Worm (Caenorhabditis elegans) whole organism, L2 larva: ENCODE data around the gene str-193.

Experiments
- F13H6.1 ChIP-seq: sonication (generic microtip); optimal IDR thresholded peaks from 2 replicates; lab custom pipeline; 2016; ENCODE audit warnings: missing genetic modification characterization, missing compliant biosample characterization
- R02D3.7 ChIP-seq: fragments of 150-350 bp; optimal IDR thresholded peaks from 2 replicates; lab custom pipeline; 2014; ENCODE audit warnings: missing biosample characterization, missing genetic modification characterization
- Y55F3AM.14 ChIP-seq: fragments of 200-800 bp; sonication (Bioruptor generic); optimal IDR thresholded peaks from 2 replicates; lab custom pipeline; 2018; ENCODE audit warnings: mild to moderate bottlenecking, missing genetic modification characterization, missing compliant biosample characterization
- alr-1 ChIP-seq: fragments of 150-350 bp; optimal IDR thresholded peaks from 2 replicates; lab custom pipeline; 2014; ENCODE audit warnings: missing biosample characterization, missing genetic modification characterization
- aly-2 ChIP-seq: fragments of 150-350 bp; optimal IDR thresholded peaks from 2 replicates; lab custom pipeline; 2014; ENCODE audit warnings: missing biosample characterization, missing genetic modification characterization
- ama-1 ChIP-seq: fragments of 150-350 bp; optimal IDR thresholded peaks from 2 replicates; lab custom pipeline; 2018; ENCODE audit warnings: inconsistent platforms
- ceh-16 ChIP-seq: fragments of 150-350 bp; optimal IDR thresholded peaks from 2 replicates; lab custom pipeline; 2014; ENCODE audit warnings: missing biosample characterization, missing genetic modification characterization
- ceh-82 ChIP-seq: fragments of 150-350 bp; optimal IDR thresholded peaks from 2 replicates; lab custom pipeline; 2014; ENCODE audit warnings: missing biosample characterization, missing genetic modification characterization
- dmd-4 ChIP-seq: sonication (generic microtip); optimal IDR thresholded peaks from 2 replicates; lab custom pipeline; 2017; ENCODE audit warnings: missing biosample characterization, missing genetic modification characterization
- egl-27 ChIP-seq: sonication (generic microtip); optimal IDR thresholded peaks from 3 replicates; lab custom pipeline; 2017; ENCODE audit warnings: missing biosample characterization, missing genetic modification reagents, missing genetic modification characterization
- elt-1 ChIP-seq: fragments of 150-350 bp; optimal IDR thresholded peaks from 2 replicates; lab custom pipeline; 2014; ENCODE audit warnings: missing biosample characterization, missing genetic modification characterization
- gmeb-1 ChIP-seq: fragments of 150-350 bp; optimal IDR thresholded peaks from 2 replicates; lab custom pipeline; 2014; ENCODE audit warnings: missing biosample characterization, missing genetic modification characterization
- lin-11 ChIP-seq: fragments of 150-350 bp; sonication (generic microtip); optimal IDR thresholded peaks from 2 replicates; lab custom pipeline; 2014; ENCODE audit warnings: missing biosample characterization, missing genetic modification characterization, inconsistent platforms, mixed read lengths
- lin-13 ChIP-seq: fragments of 150-350 bp; optimal IDR thresholded peaks from 2 replicates; lab custom pipeline; 2014; ENCODE audit warnings: missing biosample characterization, missing genetic modification reagents, missing genetic modification characterization
- lin-39 ChIP-seq: fragments of 150-350 bp; optimal IDR thresholded peaks from 2 replicates; lab custom pipeline; 2014; ENCODE audit warnings: missing biosample characterization, missing genetic modification reagents, missing genetic modification characterization
- mab-5 ChIP-seq: fragments of 150-350 bp; optimal IDR thresholded peaks from 2 replicates; lab custom pipeline; 2014; ENCODE audit warnings: missing biosample characterization, missing genetic modification characterization
- mbf-1 ChIP-seq: sonication (generic microtip); optimal IDR thresholded peaks from 2 replicates; lab custom pipeline; 2017; ENCODE audit warnings: missing biosample characterization, missing genetic modification characterization
- mdl-1 ChIP-seq, 2 experiments: fragments of 150-350 bp in 1 of 2; sonication (generic microtip) in 1 of 2; optimal IDR thresholded peaks; 2 replicates each; lab custom pipeline; 2017; ENCODE audit warnings: missing biosample characterization in 2 of 2, missing genetic modification characterization in 2 of 2
- nhr-10 ChIP-seq: sonication (generic microtip); optimal IDR thresholded peaks from 2 replicates; lab custom pipeline; 2017; ENCODE audit warnings: missing biosample characterization, missing genetic modification characterization
- nhr-12 ChIP-seq: fragments of 150-350 bp; optimal IDR thresholded peaks from 2 replicates; lab custom pipeline; 2014; ENCODE audit warnings: missing biosample characterization, missing genetic modification characterization
- nhr-129 ChIP-seq: fragments of 150-350 bp; optimal IDR thresholded peaks from 2 replicates; lab custom pipeline; 2014; ENCODE audit warnings: missing biosample characterization, missing genetic modification characterization
- nhr-21 ChIP-seq: fragments of 150-350 bp; optimal IDR thresholded peaks from 2 replicates; lab custom pipeline; 2014; ENCODE audit warnings: missing biosample characterization, missing genetic modification characterization
- nhr-23 ChIP-seq: fragments of 150-350 bp; optimal IDR thresholded peaks from 2 replicates; lab custom pipeline; 2014; ENCODE audit warnings: missing biosample characterization, missing genetic modification reagents, missing genetic modification characterization
- nhr-6 ChIP-seq: fragments of 150-350 bp; optimal IDR thresholded peaks from 2 replicates; lab custom pipeline; 2014; ENCODE audit warnings: missing biosample characterization, missing genetic modification characterization
- nhr-77 ChIP-seq: fragments of 150-350 bp; optimal IDR thresholded peaks from 2 replicates; lab custom pipeline; 2014; ENCODE audit warnings: missing biosample characterization, missing genetic modification characterization
- peb-1 ChIP-seq: fragments of 150-350 bp; optimal IDR thresholded peaks from 2 replicates; lab custom pipeline; 2014; ENCODE audit warnings: missing biosample characterization, missing genetic modification characterization
- sem-4 ChIP-seq: fragments of 150-350 bp; optimal IDR thresholded peaks from 2 replicates; lab custom pipeline; 2014; ENCODE audit warnings: missing biosample characterization, missing genetic modification reagents, missing genetic modification characterization
- skn-1 ChIP-seq: sonication (generic microtip); optimal IDR thresholded peaks from 2 replicates; lab custom pipeline; 2017; ENCODE audit warnings: missing biosample characterization, missing genetic modification characterization
- sma-3 ChIP-seq: sonication (generic microtip); optimal IDR thresholded peaks from 2 replicates; lab custom pipeline; 2016; ENCODE audit warnings: missing genetic modification reagents, missing genetic modification characterization, missing compliant biosample characterization
- sma-9 ChIP-seq, 2 experiments: fragments of 150-350 bp in 1 of 2; sonication (generic microtip) in 1 of 2; optimal IDR thresholded peaks; 2 replicates each; lab custom pipeline; 2014 to 2016; ENCODE audit warnings: missing genetic modification characterization in 2 of 2, mild to moderate bottlenecking in 1 of 2, missing biosample characterization in 1 of 2, missing compliant biosample characterization in 1 of 2, missing genetic modification reagents in 1 of 2, moderate library complexity in 1 of 2
- snpc-4 ChIP-seq: fragments of 150-350 bp; optimal IDR thresholded peaks from 2 replicates; lab custom pipeline; 2014; ENCODE audit warnings: missing biosample characterization, missing genetic modification characterization
- unc-39 ChIP-seq: fragments of 150-350 bp; optimal IDR thresholded peaks from 2 replicates; lab custom pipeline; 2014; ENCODE audit warnings: missing biosample characterization, missing genetic modification characterization
- unc-55 ChIP-seq: fragments of 150-350 bp; sonication (generic microtip); optimal IDR thresholded peaks from 3 replicates; lab custom pipeline; 2014; ENCODE audit warnings: missing biosample characterization, missing genetic modification reagents, missing genetic modification characterization
- zag-1 ChIP-seq: fragments of 150-350 bp; optimal IDR thresholded peaks from 2 replicates; lab custom pipeline; 2014; ENCODE audit warnings: missing biosample characterization, missing genetic modification characterization
- ztf-1 ChIP-seq: fragments of 200-800 bp; sonication (Bioruptor generic); conservative IDR thresholded peaks from 2 replicates; pipeline ENCODE4 v1.3.6; 2022; ENCODE audit warnings: missing genetic modification characterization, missing compliant biosample characterization

The str-193 gene

DNA sequence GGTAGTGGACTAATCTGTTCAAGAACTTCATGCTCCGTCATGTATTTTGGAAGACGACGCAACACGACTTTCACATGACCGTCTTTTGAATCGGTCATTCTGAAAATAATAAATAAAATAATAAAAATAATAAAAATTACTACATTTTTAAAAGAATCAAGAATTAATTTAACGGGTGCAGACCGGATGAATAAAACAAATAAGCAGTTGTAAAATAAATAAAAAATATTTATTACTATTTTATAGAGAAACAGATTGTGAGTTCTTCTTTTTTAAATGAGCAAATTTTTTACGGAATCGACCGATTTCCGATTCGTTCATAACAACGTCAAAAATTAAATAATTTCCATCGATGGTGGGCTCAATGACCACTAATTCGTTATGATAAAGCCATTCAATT lies 44.0 kb downstream of the str-193 start, which contains the start of gene smg-4:
Gene smg-4 (minus strand): TSS at position 101 of the 400 bp plus-strand sequence.
- TF ChIP-seq peb-1 (tag; lab: Kevin White, UChicago) = no peak

DNA sequence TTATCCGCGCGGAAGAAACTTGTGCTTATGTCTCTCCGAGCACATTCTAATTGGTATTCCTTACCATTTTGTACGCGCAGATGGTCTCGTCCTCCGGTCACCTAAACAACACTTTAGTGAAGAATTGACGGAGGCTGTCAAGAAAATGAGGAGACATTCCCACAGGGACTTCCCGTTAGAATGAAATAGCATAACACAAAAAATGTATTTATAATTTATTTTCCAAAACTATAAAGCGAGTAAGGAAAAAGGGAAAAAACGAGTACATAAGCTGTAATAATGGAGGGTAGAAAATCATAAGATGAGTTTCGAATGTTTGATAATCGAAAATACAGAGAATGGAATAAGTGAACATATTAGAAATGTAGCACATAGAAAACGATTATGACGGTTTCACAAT lies 45.9 kb downstream of the str-193 start, which contains the start of gene F46B6.12:
Gene F46B6.12 (minus strand): TSS at position 101 of the 400 bp plus-strand sequence.
- TF ChIP-seq F13H6.1 (tag; lab: Kevin White, UChicago) (no peak), R02D3.7 (tag; lab: Kevin White, UChicago) (no peak), unc-39 (tag; lab: Kevin White, UChicago) (no peak), sma-3 (no peak), skn-1 (tag; lab: Kevin White, UChicago) (no peak), ztf-1 (GFP tag; lab: Robert Waterston, UW) (no peak), nhr-6 (tag; lab: Kevin White, UChicago) (no peak), nhr-12 (no peak), ceh-16 (tag; lab: Kevin White, UChicago) (no peak), lin-11 (no peak), ama-1 (lab: Kevin White, UChicago) (no peak), mdl-1 (tag; optimal IDR thresholded peaks at IDR 0.05; lab: Kevin White, UChicago) (no peak), aly-2 (tag; lab: Kevin White, UChicago) (no peak), dmd-4 (tag; lab: Kevin White, UChicago) (no peak), ceh-82 (tag; lab: Kevin White, UChicago) (no peak), mbf-1 (no peak), nhr-77 (tag; lab: Kevin White, UChicago) (no peak), lin-39 (tag; lab: Kevin White, UChicago) (no peak)
- TF ChIP-seq, all 48 proteins: peak for 0

DNA sequence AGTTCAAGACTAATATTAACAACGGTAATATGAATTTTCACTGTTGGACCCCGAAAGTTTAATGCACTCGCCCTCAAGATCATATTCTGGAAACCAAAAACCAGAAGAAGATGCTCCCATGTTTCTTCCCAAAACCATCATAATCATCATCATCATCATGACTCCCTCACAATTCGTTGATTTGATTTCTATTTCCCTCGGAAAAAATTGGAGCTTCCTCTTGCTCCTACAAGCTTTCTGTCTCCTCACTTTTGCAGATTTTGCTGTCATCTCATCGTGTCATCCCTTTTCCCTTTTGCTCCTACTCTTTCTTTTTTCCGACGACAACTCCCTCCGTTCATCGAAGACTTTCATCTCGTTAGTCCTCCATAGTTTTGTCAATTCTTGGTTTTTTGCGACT lies 49.7 kb downstream of the str-193 start, which contains the start of gene F46B6.2:
Gene F46B6.2 (plus strand): TSS at position 316 of the 400 bp plus-strand sequence.
- no peak for TF ChIP-seq unc-55
- TF ChIP-seq peb-1 (tag; lab: Kevin White, UChicago) = no peak
- TF ChIP-seq nhr-21 (tag; lab: Kevin White, UChicago) = no peak
- no peak for TF ChIP-seq mdl-1 (tag; optimal IDR thresholded peaks at IDR 0.05; lab: Kevin White, UChicago)
- no peak for TF ChIP-seq Y55F3AM.14
- no peak for TF ChIP-seq lin-11
- TF ChIP-seq ztf-1 (GFP tag; lab: Robert Waterston, UW) = no peak
- no peak for TF ChIP-seq sem-4
- TF ChIP-seq lin-13 = no peak
- no peak for TF ChIP-seq R02D3.7 (tag; lab: Kevin White, UChicago)
- no peak for TF ChIP-seq nhr-129 (tag; lab: Kevin White, UChicago)
- no peak for TF ChIP-seq zag-1 (tag; lab: Kevin White, UChicago)
- no peak for TF ChIP-seq unc-39 (tag; lab: Kevin White, UChicago)
- TF ChIP-seq skn-1 (tag; lab: Kevin White, UChicago) = no peak

DNA sequence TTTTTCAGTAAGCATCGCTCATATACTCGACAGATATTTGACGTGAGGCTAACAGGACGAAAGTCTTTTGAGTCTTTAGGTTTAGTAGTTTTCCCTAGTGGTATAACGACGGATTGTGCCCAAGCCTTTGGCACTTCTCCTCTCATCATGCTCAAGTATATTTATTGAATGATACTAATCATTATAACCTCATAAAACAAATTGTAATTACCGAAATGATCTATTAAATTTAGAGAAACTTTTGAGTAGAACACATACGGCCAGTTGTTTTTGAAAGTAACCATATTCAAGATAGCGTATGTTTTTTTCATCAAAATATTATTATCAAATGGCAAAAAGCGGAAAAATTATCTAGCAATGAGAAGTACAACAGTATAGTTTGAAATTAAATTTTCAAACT lies 50.3 kb downstream of the str-193 start:
- no peak for TF ChIP-seq nhr-23 (tag; lab: Kevin White, UChicago)
- TF ChIP-seq gmeb-1 (tag; lab: Kevin White, UChicago) = no peak
- TF ChIP-seq lin-11 = no peak
- no peak for TF ChIP-seq lin-39 (tag; lab: Kevin White, UChicago)
- no peak for TF ChIP-seq sma-3
- TF ChIP-seq sma-9 (GFP tag; optimal IDR thresholded peaks at IDR 0.05; lab: Kevin White, UChicago) = no peak
- no peak for TF ChIP-seq sma-9 (tag; optimal IDR thresholded peaks at IDR 0.05; lab: Kevin White, UChicago)
- TF ChIP-seq nhr-6 (tag; lab: Kevin White, UChicago) = no peak
- no peak for TF ChIP-seq mab-5 (tag; lab: Kevin White, UChicago)
- no peak for TF ChIP-seq snpc-4 (tag; lab: Kevin White, UChicago)
- no peak for TF ChIP-seq ama-1 (lab: Kevin White, UChicago)
- TF ChIP-seq elt-1 (tag; lab: Kevin White, UChicago) = no peak
- no peak for TF ChIP-seq ceh-82 (tag; lab: Kevin White, UChicago)
- TF ChIP-seq unc-55 = no peak
- no peak for TF ChIP-seq egl-27 (tag; lab: Kevin White, UChicago)
- TF ChIP-seq Y55F3AM.14 = no peak
- TF ChIP-seq nhr-21 (tag; lab: Kevin White, UChicago) = no peak
- no peak for TF ChIP-seq mbf-1
- no peak for TF ChIP-seq alr-1 (tag; lab: Kevin White, UChicago)
- TF ChIP-seq mdl-1 (tag; optimal IDR thresholded peaks at IDR 0.05; lab: Kevin White, UChicago) = no peak
- TF ChIP-seq nhr-10 (tag; lab: Kevin White, UChicago) = no peak
- TF ChIP-seq, all 48 proteins: peak for 0
